Worm (Caenorhabditis elegans) whole organism, mixed stage, embryonic: ENCODE results near the gene W09D6.4.

Source experiments
- ceh-83 ChIP-seq: fragments of 200-800 bp; sonication (Bioruptor generic); optimal IDR thresholded peaks from 2 replicates; lab custom pipeline; 2018; ENCODE audit warnings: mild to moderate bottlenecking, missing genetic modification characterization, missing compliant biosample characterization
- elt-1 ChIP-seq: sonication (generic microtip); optimal IDR thresholded peaks from 2 replicates; lab custom pipeline; 2017; ENCODE audit warnings: missing genetic modification characterization, mild to moderate bottlenecking, missing compliant biosample characterization, antibody characterized with exemption, moderate library complexity, borderline replicate concordance; ENCODE audit not compliant: insufficient read depth
- lin-13 ChIP-seq: fragments of 150-350 bp; optimal IDR thresholded peaks from 2 replicates; lab custom pipeline; 2014; ENCODE audit warnings: missing biosample characterization, missing genetic modification characterization
- lsy-2 ChIP-seq: fragments of 150-350 bp; optimal IDR thresholded peaks from 2 replicates; lab custom pipeline; 2014; ENCODE audit warnings: missing biosample characterization, missing genetic modification characterization
- mab-5 ChIP-seq: fragments of 150-350 bp; optimal IDR thresholded peaks from 2 replicates; lab custom pipeline; 2014; ENCODE audit warnings: missing biosample characterization, missing genetic modification characterization
- mep-1 ChIP-seq: fragments of 150-350 bp; optimal IDR thresholded peaks from 2 replicates; lab custom pipeline; 2017; ENCODE audit warnings: missing biosample characterization, missing genetic modification reagents, missing genetic modification characterization, inconsistent platforms
- nhr-237 ChIP-seq: fragments of 150-350 bp; optimal IDR thresholded peaks from 2 replicates; lab custom pipeline; 2014; ENCODE audit warnings: missing biosample characterization, missing genetic modification characterization
- nhr-28 ChIP-seq: fragments of 150-350 bp; optimal IDR thresholded peaks from 2 replicates; lab custom pipeline; 2014; ENCODE audit warnings: missing biosample characterization, missing genetic modification characterization
- nhr-76 ChIP-seq: sonication (generic microtip); optimal IDR thresholded peaks from 2 replicates; lab custom pipeline; 2017; ENCODE audit warnings: missing biosample characterization, missing genetic modification characterization
- pha-4 ChIP-seq: fragments of 150-350 bp; optimal IDR thresholded peaks from 2 replicates; lab custom pipeline; 2018; ENCODE audit warnings: missing biosample characterization, missing genetic modification reagents, missing genetic modification characterization

- TF ChIP-seq nhr-76 (tag; lab: Kevin White, UChicago) (no peak), lin-13 (tag; lab: Kevin White, UChicago) (no peak), nhr-28 (tag; lab: Kevin White, UChicago) (no peak), pha-4 (tag; lab: Kevin White, UChicago) (no peak), nhr-237 (tag; lab: Kevin White, UChicago) (no peak), ceh-83 (no peak), mab-5 (tag; lab: Kevin White, UChicago) (no peak), mep-1 (no peak), elt-1 (no peak), lsy-2 (tag; lab: Kevin White, UChicago) (no peak)
These were observed 12.2 kb downstream of the W09D6.4 start for ce11 chrIII:11091651-11092278.
